Fruit fly (Drosophila melanogaster): ENCODE data around the gene Zasp67.

Zasp67 gene

dm6 chr3L:9797587-9797986 is at the start of gene Zasp67:
Gene Zasp67, minus strand, starts transcription at chr3L:9797687.
- TF ChIP-seq Eip78C (GFP tag) (no peak), Sox15 (GFP tag; optimal IDR thresholded peaks at IDR 0.05) (no peak), fd85E (GFP tag; optimal IDR thresholded peaks at IDR 0.05) (no peak), Hr4 (GFP tag; optimal IDR thresholded peaks at IDR 0.05) (no peak), eg (GFP tag; IDR thresholded peaks at IDR 0.05) (no peak), CG8319 (GFP tag; optimal IDR thresholded peaks at IDR 0.05) (no peak)

dm6 chr3L:9846577-9847342 is 49.3 kb upstream of the Zasp67 start:
- TF ChIP-seq svp (GFP tag) (peak; percentile 73), CG6163 (GFP tag; IDR thresholded peaks at IDR 0.05) (peak; percentile 59; the same call in 2 of the 3 replicates), pdm3 (GFP tag; optimal IDR thresholded peaks at IDR 0.05) (no peak), Eip78C (GFP tag) (peak; percentile 17), CG15336 (GFP tag; IDR thresholded peaks at IDR 0.05) (no peak), CG8319 (GFP tag; optimal IDR thresholded peaks at IDR 0.05) (no peak), Sox14 (GFP tag; optimal IDR thresholded peaks at IDR 0.05) (peak; percentile 28), esn (GFP tag; optimal IDR thresholded peaks at IDR 0.05) (no peak), dac (GFP tag; optimal IDR thresholded peaks at IDR 0.05) (no peak), Sox15 (GFP tag; optimal IDR thresholded peaks at IDR 0.05) (no peak), Eip75B (GFP tag; optimal IDR thresholded peaks at IDR 0.05) (no peak), achi (GFP tag; optimal IDR thresholded peaks at IDR 0.05) (no peak), OdsH (GFP tag; optimal IDR thresholded peaks at IDR 0.05) (no peak), CG6276 (GFP tag; optimal IDR thresholded peaks at IDR 0.05) (peak; percentile 18), vri (GFP tag; optimal IDR thresholded peaks at IDR 0.05) (no peak), CG10631 (GFP tag; optimal IDR thresholded peaks at IDR 0.05) (no peak), fd59A (GFP tag; optimal IDR thresholded peaks at IDR 0.05) (no peak), ss (GFP tag; optimal IDR thresholded peaks at IDR 0.05) (peak in 1 of 2 experiments; percentile 13), Eip93F (GFP tag; optimal IDR thresholded peaks at IDR 0.05) (no peak), CG3919 (GFP tag; optimal IDR thresholded peaks at IDR 0.05) (no peak), CG6854 (GFP tag; optimal IDR thresholded peaks at IDR 0.05) (no peak), Hr39 (GFP tag; optimal IDR thresholded peaks at IDR 0.05) (no peak), spab (GFP tag; optimal IDR thresholded peaks at IDR 0.05) (no peak), Met (GFP tag; optimal IDR thresholded peaks at IDR 0.05) (no peak), Hr4 (GFP tag; optimal IDR thresholded peaks at IDR 0.05) (no peak), Ets96B (tag; optimal IDR thresholded peaks at IDR 0.05) (peak; percentile 41), CG32006 (GFP tag; optimal IDR thresholded peaks at IDR 0.05) (no peak), lz (GFP tag; optimal IDR thresholded peaks at IDR 0.05) (no peak), CG34406 (GFP tag; optimal IDR thresholded peaks at IDR 0.05) (no peak), Blimp-1 (GFP tag; optimal IDR thresholded peaks at IDR 0.05) (no peak), CG11294 (GFP tag; IDR thresholded peaks at IDR 0.05) (no peak), cyc (GFP tag; optimal IDR thresholded peaks at IDR 0.05) (no peak), fkh (GFP tag; optimal IDR thresholded peaks at IDR 0.05) (peak; percentile 68), Ets21C (GFP tag; optimal IDR thresholded peaks at IDR 0.05) (no peak), CG11762 (GFP tag; optimal IDR thresholded peaks at IDR 0.05; ENCODE audit: insufficient read depth) (no peak), CG9139 (GFP tag; optimal IDR thresholded peaks at IDR 0.05) (no peak), CG7368 (GFP tag; optimal IDR thresholded peaks at IDR 0.05) (no peak), Hr38 (GFP tag; optimal IDR thresholded peaks at IDR 0.05) (no peak), Sox102F (GFP tag; optimal IDR thresholded peaks at IDR 0.05) (no peak), CG1621 (tag; optimal IDR thresholded peaks at IDR 0.05) (peak; percentile 12), CG8632 (GFP tag; optimal IDR thresholded peaks at IDR 0.05) (no peak), eg (GFP tag; IDR thresholded peaks at IDR 0.05) (0 out of 3 replicates have a peak, but pooled peaks have one; percentile 34), salr (GFP tag; optimal IDR thresholded peaks at IDR 0.05) (no peak), Lpt (GFP tag; optimal IDR thresholded peaks at IDR 0.05) (no peak), topi (GFP tag; optimal IDR thresholded peaks at IDR 0.05) (no peak), dsx (GFP tag; optimal IDR thresholded peaks at IDR 0.05; ENCODE audit: poor library complexity, severe bottlenecking) (peak; percentile 28), fd85E (GFP tag; optimal IDR thresholded peaks at IDR 0.05) (no peak), CG6808 (GFP tag; optimal IDR thresholded peaks at IDR 0.05) (no peak)
